Fruit fly (Drosophila melanogaster) whole organism, prepupa: Measurements from ENCODE around the gene Cyp4d2.

ENCODE experiments used
- CG10631 ChIP-seq: fragments of 200-800 bp; sonication (Bioruptor generic); optimal IDR thresholded peaks from 2 replicates; lab custom pipeline; 2016; ENCODE audit warnings: missing biosample characterization, missing genetic modification characterization
- CG11762 ChIP-seq: fragments of 200-800 bp; sonication (Bioruptor generic); optimal IDR thresholded peaks from 3 replicates; lab custom pipeline; 2016; ENCODE audit warnings: missing biosample characterization, missing genetic modification characterization; ENCODE audit not compliant: insufficient read depth
- CG15336 ChIP-seq: fragments of 200-800 bp; sonication (Bioruptor generic); IDR thresholded peaks from 2 replicates; pipeline ENCODE4 v1.3.6; 2022; ENCODE audit warnings: missing biosample characterization, missing genetic modification characterization
- CG6276 ChIP-seq: fragments of 200-800 bp; sonication (Bioruptor generic); optimal IDR thresholded peaks from 2 replicates; lab custom pipeline; 2017; ENCODE audit warnings: missing biosample characterization, mild to moderate bottlenecking, missing genetic modification characterization
- CG6854 ChIP-seq: fragments of 200-800 bp; sonication (Bioruptor generic); optimal IDR thresholded peaks from 2 replicates; lab custom pipeline; 2017; ENCODE audit warnings: missing biosample characterization, mild to moderate bottlenecking, missing genetic modification characterization
- CG7368 ChIP-seq: fragments of 200-800 bp; sonication (Bioruptor generic); optimal IDR thresholded peaks from 3 replicates; lab custom pipeline; 2016; ENCODE audit warnings: missing biosample characterization, missing genetic modification characterization
- Eip78C ChIP-seq: fragments of 200-800 bp; sonication (Bioruptor generic); peaks from one replicate; lab custom pipeline; 2016; ENCODE audit warnings: missing biosample characterization, missing genetic modification characterization
- Lpt ChIP-seq: fragments of 200-800 bp; sonication (Bioruptor generic); optimal IDR thresholded peaks from 3 replicates; lab custom pipeline; 2016; ENCODE audit warnings: missing biosample characterization, missing genetic modification characterization
- acj6 ChIP-seq: fragments of 200-800 bp; sonication (Bioruptor generic); optimal IDR thresholded peaks from 3 replicates; lab custom pipeline; 2016; ENCODE audit warnings: missing biosample characterization, missing genetic modification characterization
- cyc ChIP-seq: fragments of 200-800 bp; sonication (Bioruptor generic); optimal IDR thresholded peaks from 3 replicates; lab custom pipeline; 2016; ENCODE audit warnings: missing biosample characterization, missing genetic modification characterization
- net ChIP-seq: fragments of 200-800 bp; sonication (Bioruptor generic); optimal IDR thresholded peaks from 3 replicates; lab custom pipeline; 2016; ENCODE audit warnings: missing biosample characterization, missing genetic modification characterization

DNA sequence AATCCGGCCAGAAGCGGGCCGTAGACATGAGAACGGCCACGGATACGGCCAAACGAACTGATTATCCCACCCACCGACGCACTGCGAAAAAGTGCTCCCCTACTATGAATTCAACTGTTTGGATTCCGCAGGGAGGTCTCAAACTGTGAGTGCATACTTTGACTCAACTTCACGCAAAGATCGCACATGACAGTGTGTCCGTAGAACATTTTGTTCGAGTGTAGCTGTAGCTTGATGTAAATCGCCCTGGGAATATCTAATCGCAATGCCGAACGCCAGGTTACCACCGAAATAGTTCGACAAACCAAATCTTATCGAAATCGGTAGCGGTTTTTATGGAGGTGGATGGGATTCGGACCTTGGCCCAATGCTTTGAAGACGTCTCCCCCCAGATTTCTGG, 14.8 kb upstream of the Cyp4d2 start:
- TF ChIP-seq Eip78C (GFP tag; lab: Kevin White, UChicago) (no peak), CG10631 (GFP tag; lab: Kevin White, UChicago) (no peak), CG7368 (GFP tag; lab: Kevin White, UChicago) (no peak), CG11762 (GFP tag; lab: Kevin White, UChicago) (no peak), CG15336 (GFP tag; lab: Robert Waterston, UW) (no peak), CG6276 (GFP tag; lab: Kevin White, UChicago) (no peak), Lpt (GFP tag; lab: Kevin White, UChicago) (no peak), acj6 (GFP tag; lab: Kevin White, UChicago) (no peak), net (GFP tag; lab: Kevin White, UChicago) (no peak), cyc (GFP tag; lab: Kevin White, UChicago) (no peak), CG6854 (GFP tag; lab: Kevin White, UChicago) (no peak)
